Worm (Caenorhabditis elegans) whole organism, L1 larva: ENCODE data around the gene F44E2.10.

ENCODE experiments used
- C16A3.4 ChIP-seq: fragments of 150-350 bp; optimal IDR thresholded peaks from 2 replicates; lab custom pipeline; 2014; ENCODE audit warnings: missing biosample characterization, missing genetic modification characterization
- ama-1 ChIP-seq: fragments of 150-350 bp; optimal IDR thresholded peaks from 2 replicates; lab custom pipeline; 2014
- blmp-1 ChIP-seq: fragments of 150-350 bp; optimal IDR thresholded peaks from 2 replicates; lab custom pipeline; 2014; ENCODE audit warnings: missing biosample characterization, missing genetic modification characterization
- ceh-63 ChIP-seq: fragments of 200-800 bp; sonication (Bioruptor generic); optimal IDR thresholded peaks from 2 replicates; lab custom pipeline; 2018; ENCODE audit warnings: mild to moderate bottlenecking, missing genetic modification characterization, missing compliant biosample characterization
- ceh-8 ChIP-seq: fragments of 200-800 bp; sonication (Bioruptor generic); optimal IDR thresholded peaks from 2 replicates; lab custom pipeline; 2018; ENCODE audit warnings: mild to moderate bottlenecking, missing genetic modification characterization, moderate library complexity, missing compliant biosample characterization
- ceh-82 ChIP-seq, 3 experiments: fragments of 150-350 bp in 1 of 3; sonication (generic microtip) in 2 of 3; optimal IDR thresholded peaks; 2 replicates each; lab custom pipeline; 2014 to 2017; ENCODE audit warnings: missing biosample characterization in 3 of 3, missing genetic modification characterization in 3 of 3
- ceh-88 ChIP-seq: fragments of 200-800 bp; sonication (Bioruptor generic); IDR thresholded peaks from 2 replicates; pipeline ENCODE4 v1.3.6; 2022; ENCODE audit warnings: missing genetic modification characterization, missing compliant biosample characterization
- ces-1 ChIP-seq: fragments of 150-350 bp; optimal IDR thresholded peaks from 2 replicates; lab custom pipeline; 2014; ENCODE audit warnings: missing biosample characterization, missing genetic modification reagents, missing genetic modification characterization
- dpl-1 ChIP-seq, 3 experiments: fragments of 150-350 bp in 2 of 3; sonication (generic microtip) in 1 of 3; optimal IDR thresholded peaks; 2 replicates each; lab custom pipeline; 2014 to 2017; ENCODE audit warnings: missing biosample characterization in 3 of 3, missing genetic modification characterization in 3 of 3, missing genetic modification reagents in 3 of 3
- dsc-1 ChIP-seq: sonication (generic microtip); optimal IDR thresholded peaks from 2 replicates; lab custom pipeline; 2016; ENCODE audit warnings: mild to moderate bottlenecking, missing genetic modification characterization, missing compliant biosample characterization
- efl-1 ChIP-seq, 4 experiments: fragments of 150-350 bp; optimal IDR thresholded peaks in 3 of 4; peaks in 1 of 4; 1 replicate in 1 of 4; 2 replicates in 3 of 4; lab custom pipeline; 2014; ENCODE audit warnings: missing biosample characterization in 2 of 4, missing genetic modification characterization in 2 of 4, missing genetic modification reagents in 2 of 4
- efl-3 ChIP-seq: fragments of 200-800 bp; sonication (Bioruptor generic); optimal IDR thresholded peaks from 2 replicates; lab custom pipeline; 2018; ENCODE audit warnings: mild to moderate bottlenecking, missing genetic modification characterization, missing compliant biosample characterization
- egl-13 ChIP-seq: sonication (generic microtip); optimal IDR thresholded peaks from 2 replicates; lab custom pipeline; 2016; ENCODE audit warnings: missing genotype, missing genetic modification reagents, missing genetic modification characterization, missing compliant biosample characterization
- egl-27 ChIP-seq, 2 experiments: fragments of 150-350 bp in 1 of 2; sonication (generic microtip); optimal IDR thresholded peaks; 3 replicates each; lab custom pipeline; 2017 to 2018; ENCODE audit warnings: missing biosample characterization in 2 of 2, missing genetic modification characterization in 2 of 2, missing genetic modification reagents in 2 of 2
- elt-2 ChIP-seq: sonication (generic microtip); optimal IDR thresholded peaks from 2 replicates; lab custom pipeline; 2016; ENCODE audit warnings: missing genetic modification characterization, mild to moderate bottlenecking, inconsistent platforms, missing compliant biosample characterization, missing genetic modification reagents
- elt-3 ChIP-seq, 6 experiments: fragments of 150-350 bp in 1 of 6; sonication (generic microtip); optimal IDR thresholded peaks; 2 replicates each; lab custom pipeline; 2017 to 2018; ENCODE audit warnings: missing biosample characterization in 6 of 6, missing genetic modification characterization in 6 of 6, inconsistent platforms in 1 of 6
- ets-5 ChIP-seq: fragments of 200-800 bp; sonication (Bioruptor generic); IDR thresholded peaks from 2 replicates; pipeline ENCODE4 v1.3.6; 2022; ENCODE audit warnings: missing genetic modification characterization, missing compliant biosample characterization
- fos-1 ChIP-seq: fragments of 150-350 bp; optimal IDR thresholded peaks from 2 replicates; lab custom pipeline; 2014; ENCODE audit warnings: missing biosample characterization, missing genetic modification characterization
- grh-1 ChIP-seq: fragments of 200-800 bp; sonication (Bioruptor generic); IDR thresholded peaks from 2 replicates; pipeline ENCODE4 v1.3.6; 2022; ENCODE audit warnings: missing genetic modification reagents, missing genetic modification characterization, missing compliant biosample characterization
- hlh-4 ChIP-seq: sonication (generic microtip); optimal IDR thresholded peaks from 2 replicates; lab custom pipeline; 2016; ENCODE audit warnings: mild to moderate bottlenecking, missing genetic modification characterization, missing compliant biosample characterization
- irx-1 ChIP-seq: sonication (generic microtip); optimal IDR thresholded peaks from 2 replicates; lab custom pipeline; 2016; ENCODE audit warnings: missing genetic modification characterization, missing compliant biosample characterization
- isw-1 ChIP-seq: fragments of 200-800 bp; sonication (Bioruptor generic); IDR thresholded peaks from 2 replicates; pipeline ENCODE4 v1.3.6; 2022; ENCODE audit warnings: missing genetic modification characterization, missing compliant biosample characterization
- lin-14 ChIP-seq: fragments of 200-800 bp; sonication (Bioruptor generic); optimal IDR thresholded peaks from 2 replicates; lab custom pipeline; 2018; ENCODE audit warnings: mild to moderate bottlenecking, missing genetic modification characterization, moderate library complexity, missing compliant biosample characterization
- lin-35 ChIP-seq, 2 experiments: fragments of 150-350 bp; optimal IDR thresholded peaks; 2 replicates each; lab custom pipeline; 2014; ENCODE audit warnings: missing biosample characterization in 2 of 2, missing genetic modification characterization in 2 of 2, missing genetic modification reagents in 2 of 2
- mdl-1 ChIP-seq, 2 experiments: fragments of 150-350 bp; optimal IDR thresholded peaks; 2 replicates each; lab custom pipeline; 2014 to 2017; ENCODE audit warnings: missing biosample characterization in 2 of 2, missing genetic modification characterization in 2 of 2, inconsistent platforms in 1 of 2
- mef-2 ChIP-seq: fragments of 150-350 bp; optimal IDR thresholded peaks from 2 replicates; lab custom pipeline; 2014; ENCODE audit warnings: missing biosample characterization, missing genetic modification characterization
- mep-1 ChIP-seq: fragments of 150-350 bp; optimal IDR thresholded peaks from 2 replicates; lab custom pipeline; 2014; ENCODE audit warnings: missing biosample characterization, missing genetic modification characterization
- nhr-11 ChIP-seq: fragments of 150-350 bp; optimal IDR thresholded peaks from 2 replicates; lab custom pipeline; 2014; ENCODE audit warnings: missing biosample characterization, missing genetic modification characterization
- nhr-237 ChIP-seq: fragments of 150-350 bp; optimal IDR thresholded peaks from 2 replicates; lab custom pipeline; 2014; ENCODE audit warnings: missing biosample characterization, missing genetic modification characterization
- nhr-28 ChIP-seq: fragments of 150-350 bp; optimal IDR thresholded peaks from 2 replicates; lab custom pipeline; 2014; ENCODE audit warnings: missing biosample characterization, missing genetic modification characterization
- nhr-47 ChIP-seq: sonication (generic microtip); optimal IDR thresholded peaks from 2 replicates; lab custom pipeline; 2016; ENCODE audit warnings: mild to moderate bottlenecking, missing genetic modification characterization, moderate library complexity, missing compliant biosample characterization
- nhr-71 ChIP-seq: sonication (generic microtip); optimal IDR thresholded peaks from 2 replicates; lab custom pipeline; 2016; ENCODE audit warnings: mild to moderate bottlenecking, missing genetic modification characterization, moderate library complexity, missing compliant biosample characterization
- nhr-76 ChIP-seq: sonication (generic microtip); optimal IDR thresholded peaks from 2 replicates; lab custom pipeline; 2017; ENCODE audit warnings: missing biosample characterization, missing genetic modification characterization
- nhr-77 ChIP-seq: fragments of 150-350 bp; optimal IDR thresholded peaks from 2 replicates; lab custom pipeline; 2014; ENCODE audit warnings: missing biosample characterization, missing genetic modification characterization
- nhr-84 ChIP-seq: sonication (generic microtip); optimal IDR thresholded peaks from 2 replicates; lab custom pipeline; 2017; ENCODE audit warnings: missing biosample characterization, missing genetic modification characterization
- nhr-85 ChIP-seq: sonication (generic microtip); peaks from one replicate; lab custom pipeline; 2016; ENCODE audit warnings: missing genetic modification characterization, inconsistent platforms, missing compliant biosample characterization
- pag-3 ChIP-seq: sonication (generic microtip); optimal IDR thresholded peaks from 2 replicates; lab custom pipeline; 2017; ENCODE audit warnings: missing genetic modification characterization, mild to moderate bottlenecking, missing compliant biosample characterization, antibody characterized with exemption, borderline replicate concordance; ENCODE audit not compliant: insufficient read depth
- pqm-1 ChIP-seq: sonication (generic microtip); optimal IDR thresholded peaks from 3 replicates; lab custom pipeline; 2017; ENCODE audit warnings: missing biosample characterization, missing genetic modification characterization
- skn-1 ChIP-seq: fragments of 150-350 bp; optimal IDR thresholded peaks from 2 replicates; lab custom pipeline; 2014; ENCODE audit warnings: missing biosample characterization, missing genetic modification characterization
- snu-23 ChIP-seq: sonication (generic microtip); optimal IDR thresholded peaks from 2 replicates; lab custom pipeline; 2016; ENCODE audit warnings: missing genetic modification characterization, missing compliant biosample characterization
- sox-4 ChIP-seq: sonication (generic microtip); optimal IDR thresholded peaks from 2 replicates; lab custom pipeline; 2016; ENCODE audit warnings: missing genetic modification characterization, missing compliant biosample characterization
- sup-37 ChIP-seq: fragments of 200-800 bp; sonication (Bioruptor generic); optimal IDR thresholded peaks from 2 replicates; lab custom pipeline; 2018; ENCODE audit warnings: mild to moderate bottlenecking, missing genetic modification characterization, missing compliant biosample characterization
- tbx-2 ChIP-seq: sonication (generic microtip); optimal IDR thresholded peaks from 2 replicates; lab custom pipeline; 2016; ENCODE audit warnings: missing genetic modification characterization, missing compliant biosample characterization
- tlp-1 ChIP-seq: fragments of 150-350 bp; optimal IDR thresholded peaks from 2 replicates; lab custom pipeline; 2014; ENCODE audit warnings: missing biosample characterization, missing genetic modification characterization
- unc-130 ChIP-seq: fragments of 150-350 bp; optimal IDR thresholded peaks from 2 replicates; lab custom pipeline; 2017; ENCODE audit warnings: missing biosample characterization, missing genetic modification characterization, inconsistent platforms
- unc-30 ChIP-seq: sonication (generic microtip); optimal IDR thresholded peaks from 2 replicates; lab custom pipeline; 2017; ENCODE audit warnings: missing biosample characterization, missing genetic modification characterization
- unc-62 ChIP-seq: fragments of 150-350 bp; optimal IDR thresholded peaks from 2 replicates; lab custom pipeline; 2014; ENCODE audit warnings: missing biosample characterization, missing genetic modification reagents, missing genetic modification characterization
- unc-86 ChIP-seq: sonication (generic microtip); optimal IDR thresholded peaks from 2 replicates; lab custom pipeline; 2016; ENCODE audit warnings: missing genetic modification characterization, missing compliant biosample characterization
- xbp-1 ChIP-seq: sonication (generic microtip); optimal IDR thresholded peaks from 2 replicates; lab custom pipeline; 2016; ENCODE audit warnings: missing genetic modification characterization, missing compliant biosample characterization
- zag-1 ChIP-seq: fragments of 150-350 bp; optimal IDR thresholded peaks from 2 replicates; lab custom pipeline; 2014; ENCODE audit warnings: missing biosample characterization, missing genetic modification characterization
- ztf-4 ChIP-seq: fragments of 150-350 bp; optimal IDR thresholded peaks from 2 replicates; lab custom pipeline; 2014; ENCODE audit warnings: missing biosample characterization, missing genetic modification characterization

The F44E2.10 gene

DNA sequence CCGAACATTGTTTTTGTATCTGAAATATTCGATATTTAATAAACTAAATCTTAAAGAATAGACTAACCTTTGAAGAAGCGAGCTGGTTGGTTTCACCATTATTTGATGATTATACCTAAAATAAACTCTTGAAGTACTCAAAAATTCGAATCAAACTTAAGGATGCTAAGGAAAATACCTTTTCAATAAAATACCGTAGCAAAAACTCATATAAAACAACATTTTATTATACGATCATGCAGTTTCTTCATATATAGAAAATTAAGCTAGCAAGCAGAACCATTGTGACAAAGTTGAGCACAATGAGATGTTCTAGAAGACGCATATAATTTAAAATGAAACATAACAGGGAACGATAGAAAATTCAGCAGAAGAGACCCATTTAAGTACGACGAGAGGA, 17.5 kb upstream of the F44E2.10 start, which contains the start of gene F44E2.7:
Gene F44E2.7 (minus strand): TSS at position 101 of the 400 bp plus-strand sequence.
- TF ChIP-seq blmp-1 (tag; lab: Kevin White, UChicago), result no peak
- TF ChIP-seq mep-1 (tag; lab: Kevin White, UChicago), result no peak
- no peak for TF ChIP-seq dpl-1 (GFP tag; optimal IDR thresholded peaks at IDR 0.05; lab: Kevin White, UChicago)
- no peak for TF ChIP-seq ama-1 (lab: Kevin White, UChicago)
- TF ChIP-seq unc-86, result no peak
- TF ChIP-seq dsc-1 (tag; lab: Kevin White, UChicago), result no peak
- TF ChIP-seq C16A3.4 (tag; lab: Kevin White, UChicago), result no peak
- TF ChIP-seq nhr-28 (tag; lab: Kevin White, UChicago), result no peak

DNA sequence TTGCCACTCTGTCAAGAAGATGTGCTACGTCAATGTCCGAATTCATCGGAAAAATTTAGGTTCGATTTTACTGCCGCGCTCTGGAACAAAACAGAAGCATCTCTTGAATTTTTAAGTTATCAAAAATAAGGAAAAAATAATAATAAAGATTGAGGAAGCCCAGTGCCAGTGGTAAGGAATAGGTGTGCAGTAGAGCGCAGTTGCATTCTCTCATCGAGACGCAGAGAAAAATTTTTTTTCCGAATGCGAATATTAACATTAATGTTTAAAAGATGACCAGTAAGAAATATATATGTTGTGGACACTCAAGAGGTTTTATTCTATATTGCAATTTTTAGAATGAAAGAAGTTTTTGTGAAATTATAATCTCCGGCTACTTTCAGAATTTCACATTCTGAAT, 16.8 kb upstream of the F44E2.10 start:
- TF ChIP-seq irx-1, result peak; percentile 23
- TF ChIP-seq tlp-1 (tag; lab: Kevin White, UChicago), result no peak
- TF ChIP-seq pag-3, result no peak
- no peak for TF ChIP-seq hlh-4 (tag; lab: Kevin White, UChicago)
- TF ChIP-seq nhr-47 (tag; lab: Kevin White, UChicago), result peak; percentile 63
- TF ChIP-seq nhr-85 (tag; lab: Kevin White, UChicago), result peak; percentile 70
- no peak for TF ChIP-seq efl-3 (GFP tag; lab: Kevin White, UChicago)
- peak; percentile 4 for TF ChIP-seq unc-86
- peak; percentile 68 for TF ChIP-seq blmp-1 (tag; lab: Kevin White, UChicago)
- no peak for TF ChIP-seq ceh-63 (GFP tag; lab: Kevin White, UChicago)
- no peak for TF ChIP-seq grh-1 (GFP tag; lab: Robert Waterston, UW)
- TF ChIP-seq nhr-11 (tag; lab: Kevin White, UChicago), result no peak
- peak in 1 of 2 experiments; percentile 15 for TF ChIP-seq mdl-1 (tag; optimal IDR thresholded peaks at IDR 0.05; lab: Kevin White, UChicago)
- peak; percentile 62 for TF ChIP-seq snu-23 (GFP tag; lab: Kevin White, UChicago)
- no peak for TF ChIP-seq nhr-84 (tag; lab: Kevin White, UChicago)
- no peak for TF ChIP-seq ces-1
- TF ChIP-seq ceh-82 (tag; optimal IDR thresholded peaks at IDR 0.05; lab: Kevin White, UChicago), result peak; percentile 15 to 43 (median 17)
- no peak for TF ChIP-seq nhr-77 (tag; lab: Kevin White, UChicago)
- peak; percentile 70 for TF ChIP-seq nhr-71 (tag; lab: Kevin White, UChicago)
- TF ChIP-seq lin-35 (GFP tag; optimal IDR thresholded peaks at IDR 0.05; lab: Kevin White, UChicago), result peak; percentile 66 to 79
- TF ChIP-seq efl-1 (optimal IDR thresholded peaks at IDR 0.05; lab: Kevin White, UChicago), result peak; percentile 75 to 76
- TF ChIP-seq efl-1 (GFP tag; optimal IDR thresholded peaks at IDR 0.05 in 1 of 2; lab: Kevin White, UChicago), result peak; percentile 75 to 96
- no peak for TF ChIP-seq ztf-4 (tag; lab: Kevin White, UChicago)
- TF ChIP-seq elt-3 (tag; optimal IDR thresholded peaks at IDR 0.05; lab: Kevin White, UChicago), result peak in 1 of 6 experiments; percentile 45
- TF ChIP-seq ceh-88, result no peak
- TF ChIP-seq isw-1 (GFP tag; lab: Robert Waterston, UW), result peak; percentile 2; the same call in 1 of the 2 replicates
- no peak for TF ChIP-seq elt-2 (tag; lab: Kevin White, UChicago)
- no peak for TF ChIP-seq nhr-237 (tag; lab: Kevin White, UChicago)
- TF ChIP-seq ceh-8 (GFP tag; lab: Kevin White, UChicago), result no peak
- TF ChIP-seq dsc-1 (tag; lab: Kevin White, UChicago), result no peak
- TF ChIP-seq dpl-1 (GFP tag; optimal IDR thresholded peaks at IDR 0.05; lab: Kevin White, UChicago), result peak; percentile 67 to 80 (median 72)
- peak; percentile 66 for TF ChIP-seq C16A3.4 (tag; lab: Kevin White, UChicago)
- TF ChIP-seq zag-1 (tag; lab: Kevin White, UChicago), result no peak
- TF ChIP-seq nhr-76 (tag; lab: Kevin White, UChicago), result no peak
- no peak for TF ChIP-seq unc-62 (GFP tag; lab: Kevin White, UChicago)
- no peak for TF ChIP-seq pqm-1 (tag; lab: Kevin White, UChicago)
- no peak for TF ChIP-seq mef-2 (tag; lab: Kevin White, UChicago)
- TF ChIP-seq ets-5 (GFP tag; lab: Robert Waterston, UW), result no peak
- no peak for TF ChIP-seq unc-30 (tag; lab: Kevin White, UChicago)
- peak; percentile 48 for TF ChIP-seq xbp-1 (tag; lab: Kevin White, UChicago)
- peak; percentile 69 for TF ChIP-seq unc-130 (tag; lab: Kevin White, UChicago)
- no peak for TF ChIP-seq fos-1 (tag; lab: Kevin White, UChicago)
- TF ChIP-seq tbx-2 (tag; lab: Kevin White, UChicago), result peak; percentile 28
- TF ChIP-seq sox-4 (tag; lab: Kevin White, UChicago), result no peak
- TF ChIP-seq lin-14 (GFP tag; lab: Kevin White, UChicago), result no peak
- no peak for TF ChIP-seq egl-27 (tag; optimal IDR thresholded peaks at IDR 0.05; lab: Kevin White, UChicago)
- peak; percentile 48 for TF ChIP-seq skn-1 (tag; lab: Kevin White, UChicago)
- no peak for TF ChIP-seq sup-37 (GFP tag; lab: Kevin White, UChicago)
- peak; percentile 29 for TF ChIP-seq egl-13 (tag; lab: Kevin White, UChicago)
